Worm (Caenorhabditis elegans): ENCODE data around the gene sss-1.

DNA sequence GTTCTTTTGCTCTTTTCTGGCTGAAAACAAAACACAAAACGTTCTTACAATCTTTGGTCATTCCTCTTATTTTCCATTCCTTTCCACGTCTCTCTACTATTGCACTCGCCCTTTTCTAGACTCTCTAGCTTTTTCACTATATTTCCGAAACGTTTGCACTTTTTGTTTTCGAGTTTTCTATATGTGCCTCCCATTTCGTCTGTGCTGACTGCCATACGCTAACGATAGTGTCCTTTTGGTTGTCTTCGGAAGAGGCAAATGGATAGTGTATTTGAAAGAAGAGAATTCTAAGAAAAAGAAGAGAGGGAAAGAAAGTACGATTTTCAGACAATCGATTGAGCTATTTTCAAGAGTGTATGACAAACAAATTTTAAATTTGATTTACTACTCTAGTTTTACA lies 20.8 kb downstream of the sss-1 start:
- TF ChIP-seq aly-2 (tag; optimal IDR thresholded peaks at IDR 0.05) (no peak), jun-1 (tag; optimal IDR thresholded peaks at IDR 0.05) (no peak), ztf-11 (tag; optimal IDR thresholded peaks at IDR 0.05) (no peak), snpc-4 (tag; optimal IDR thresholded peaks at IDR 0.05) (no peak), fkh-10 (GFP tag; optimal IDR thresholded peaks at IDR 0.05) (no peak), nhr-25 (tag; optimal IDR thresholded peaks at IDR 0.05; ENCODE audit: borderline replicate concordance, insufficient read depth) (no peak), unc-39 (tag; optimal IDR thresholded peaks at IDR 0.05) (no peak)

All from whole organism, L4 larva.